Worm (Caenorhabditis elegans): Measurements from ENCODE around the gene T28C6.11.

DNA sequence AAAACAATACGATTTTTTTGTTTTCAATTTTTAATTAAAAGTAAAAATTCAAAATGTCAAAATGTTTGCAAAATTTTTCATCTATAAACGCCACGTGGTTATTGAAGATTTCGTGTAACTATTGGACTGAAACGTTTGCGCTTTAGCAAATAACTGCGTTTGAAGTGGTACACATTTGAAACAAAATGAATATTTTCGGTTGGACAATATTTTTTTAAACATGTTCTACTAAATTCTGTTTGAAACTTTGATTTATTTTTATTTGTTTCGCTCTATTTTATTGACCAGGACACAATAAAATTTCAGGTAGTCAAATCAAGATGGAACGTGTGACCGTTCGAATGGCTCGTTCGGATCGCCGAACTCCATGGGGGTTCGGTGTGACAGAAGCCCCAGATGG is 12.1 kb upstream of the T28C6.11 start, which contains the start of gene alp-1:
- TF ChIP-seq unc-62 (GFP tag; optimal IDR thresholded peaks at IDR 0.05) (no peak), nhr-67 (tag; optimal IDR thresholded peaks at IDR 0.05) (no peak), nhr-237 (tag; optimal IDR thresholded peaks at IDR 0.05) (no peak), elt-3 (tag; optimal IDR thresholded peaks at IDR 0.05) (no peak), lin-15B (tag; optimal IDR thresholded peaks at IDR 0.05) (no peak), nhr-28 (tag; optimal IDR thresholded peaks at IDR 0.05) (no peak), tbx-2 (tag; optimal IDR thresholded peaks at IDR 0.05) (no peak), fkh-10 (GFP tag; optimal IDR thresholded peaks at IDR 0.05) (no peak), nhr-76 (tag; optimal IDR thresholded peaks at IDR 0.05) (no peak), nhr-12 (tag; optimal IDR thresholded peaks at IDR 0.05) (no peak), zag-1 (tag; optimal IDR thresholded peaks at IDR 0.05) (no peak), snpc-4 (tag; optimal IDR thresholded peaks at IDR 0.05) (no peak)

Measured in whole organism, L3 larva.